Worm (Caenorhabditis elegans) whole organism, young adult: ENCODE measurements around the gene Y73C8C.10.

Source experiments
- Y53F4B.3 ChIP-seq: fragments of 200-800 bp; sonication (Bioruptor generic); IDR thresholded peaks from 2 replicates; pipeline ENCODE4 v1.3.6; 2022; ENCODE audit warnings: missing genetic modification reagents, missing genetic modification characterization, missing compliant biosample characterization
- Y79H2A.3 ChIP-seq: fragments of 200-800 bp; sonication (Bioruptor generic); conservative IDR thresholded peaks from 2 replicates; pipeline ENCODE4 v1.3.6; 2022; ENCODE audit warnings: missing genetic modification reagents, missing genetic modification characterization, missing compliant biosample characterization
- lir-1 ChIP-seq: fragments of 200-800 bp; sonication (Bioruptor generic); conservative IDR thresholded peaks from 2 replicates; pipeline ENCODE4 v1.3.6; 2022; ENCODE audit warnings: missing genetic modification reagents, missing genetic modification characterization, missing compliant biosample characterization
- pha-4 ChIP-seq: fragments of 150-350 bp; sonication (generic microtip); optimal IDR thresholded peaks from 2 replicates; lab custom pipeline; 2014; ENCODE audit warnings: missing biosample characterization, missing genetic modification reagents, missing genetic modification characterization
- rpc-1 ChIP-seq, 2 experiments: fragments of 150-350 bp in 1 of 2; sonication (generic microtip) in 1 of 2; optimal IDR thresholded peaks; 2 replicates each; lab custom pipeline; 2014 to 2018; ENCODE audit warnings: missing biosample characterization in 1 of 2, missing genetic modification characterization in 1 of 2, missing genetic modification reagents in 1 of 2, missing genotype in 1 of 2

DNA sequence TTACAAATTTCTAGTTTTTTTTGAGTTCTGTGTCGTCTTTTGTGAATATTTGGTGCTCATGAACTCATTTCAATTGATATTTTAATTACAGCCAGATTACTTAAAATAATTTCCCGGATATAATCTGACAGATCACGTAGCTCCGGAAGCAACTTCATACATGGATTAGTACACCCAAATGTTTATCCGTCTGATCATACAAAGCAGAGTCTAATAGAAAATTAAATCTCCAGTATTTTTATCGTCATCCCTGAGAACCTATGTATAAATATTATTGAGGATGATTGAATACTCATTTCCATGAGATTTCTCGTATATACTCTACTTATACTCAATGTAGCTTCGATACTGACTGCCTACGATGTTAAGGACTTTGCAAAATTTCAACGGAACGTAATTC, 2.7 kb downstream of the Y73C8C.10 start, which contains the start of gene Y73C8C.12:
- TF ChIP-seq Y79H2A.3 (GFP tag; lab: Robert Waterston, UW) = no peak
- no peak for TF ChIP-seq pha-4 (tag; lab: Kevin White, UChicago)
- no peak for TF ChIP-seq rpc-1 (optimal IDR thresholded peaks at IDR 0.05; lab: Kevin White, UChicago)
- no peak for TF ChIP-seq rpc-1 (tag; optimal IDR thresholded peaks at IDR 0.05; lab: Kevin White, UChicago)
- no peak for TF ChIP-seq lir-1 (GFP tag; lab: Robert Waterston, UW)
- no peak for TF ChIP-seq Y53F4B.3
